Worm (Caenorhabditis elegans) whole organism, young adult: ENCODE data around the gene hlh-4.

ENCODE experiments used
- C06A6.2 ChIP-seq: fragments of 200-800 bp; sonication (Bioruptor generic); conservative IDR thresholded peaks from 2 replicates; pipeline ENCODE4 v1.3.6; 2022; ENCODE audit warnings: missing genetic modification characterization, missing compliant biosample characterization
- C17E4.6 ChIP-seq: fragments of 200-800 bp; sonication (Bioruptor generic); IDR thresholded peaks from 2 replicates; pipeline ENCODE4 v1.3.6; 2022; ENCODE audit warnings: missing genetic modification reagents, missing genetic modification characterization, missing compliant biosample characterization
- F22D6.2 ChIP-seq: sonication (generic microtip); optimal IDR thresholded peaks from 2 replicates; lab custom pipeline; 2016; ENCODE audit warnings: mild to moderate bottlenecking, missing genetic modification characterization, missing compliant biosample characterization
- F23B12.7 ChIP-seq: sonication (generic microtip); optimal IDR thresholded peaks from 2 replicates; lab custom pipeline; 2017; ENCODE audit warnings: missing genetic modification characterization, mild to moderate bottlenecking, missing compliant biosample characterization, antibody characterized with exemption, moderate library complexity; ENCODE audit not compliant: insufficient read depth
- F33H1.4 ChIP-seq: fragments of 200-800 bp; sonication (Bioruptor generic); IDR thresholded peaks from 2 replicates; pipeline ENCODE4 v1.3.6; 2022; ENCODE audit warnings: missing genetic modification reagents, missing genetic modification characterization, missing compliant biosample characterization
- F39B2.1 ChIP-seq: fragments of 200-800 bp; sonication (Bioruptor generic); IDR thresholded peaks from 2 replicates; pipeline ENCODE4 v1.3.6; 2022; ENCODE audit warnings: missing genetic modification reagents, missing genetic modification characterization, missing compliant biosample characterization
- F49E8.2 ChIP-seq: sonication (generic microtip); optimal IDR thresholded peaks from 3 replicates; lab custom pipeline; 2017; ENCODE audit warnings: missing genetic modification characterization, mild to moderate bottlenecking, missing compliant biosample characterization, antibody characterized with exemption, moderate library complexity; ENCODE audit not compliant: insufficient read depth
- Y79H2A.3 ChIP-seq: fragments of 200-800 bp; sonication (Bioruptor generic); conservative IDR thresholded peaks from 2 replicates; pipeline ENCODE4 v1.3.6; 2022; ENCODE audit warnings: missing genetic modification reagents, missing genetic modification characterization, missing compliant biosample characterization
- Y95B8A.8 ChIP-seq: fragments of 200-800 bp; sonication (Bioruptor generic); IDR thresholded peaks from 2 replicates; pipeline ENCODE4 v1.3.6; 2022; ENCODE audit warnings: missing genetic modification reagents, missing genetic modification characterization, missing compliant biosample characterization
- ZK185.1 ChIP-seq: sonication (generic microtip); optimal IDR thresholded peaks from 2 replicates; lab custom pipeline; 2016; ENCODE audit warnings: mild to moderate bottlenecking, missing genetic modification characterization, missing compliant biosample characterization; ENCODE audit not compliant: poor library complexity, severe bottlenecking
- atf-7 ChIP-seq: sonication (generic microtip); optimal IDR thresholded peaks from 2 replicates; lab custom pipeline; 2017; ENCODE audit warnings: mild to moderate bottlenecking, missing genetic modification characterization, missing compliant biosample characterization
- cebp-1 ChIP-seq, 2 experiments: fragments of 200-800 bp in 1 of 2; sonication (Bioruptor generic) in 1 of 2; sonication (generic microtip) in 1 of 2; IDR thresholded peaks in 1 of 2; optimal IDR thresholded peaks in 1 of 2; 2 replicates each; pipeline versions ENCODE4 v1.3.6 to Lab custom; 2017 to 2022; ENCODE audit warnings: missing compliant biosample characterization in 2 of 2, missing genetic modification characterization in 2 of 2, mild to moderate bottlenecking in 1 of 2, missing genetic modification reagents in 1 of 2, moderate library complexity in 1 of 2
- ceh-100 ChIP-seq: fragments of 200-800 bp; sonication (Bioruptor generic); IDR thresholded peaks from 2 replicates; pipeline ENCODE4 v1.3.6; 2022; ENCODE audit warnings: missing genetic modification reagents, missing genetic modification characterization, missing compliant biosample characterization
- dpff-1 ChIP-seq: sonication (generic microtip); optimal IDR thresholded peaks from 2 replicates; lab custom pipeline; 2017; ENCODE audit warnings: mild to moderate bottlenecking, missing genetic modification characterization, missing compliant biosample characterization
- dpl-1 ChIP-seq: fragments of 150-350 bp; optimal IDR thresholded peaks from 2 replicates; lab custom pipeline; 2014; ENCODE audit warnings: missing biosample characterization, missing genetic modification reagents, missing genetic modification characterization
- efl-1 ChIP-seq: fragments of 150-350 bp; optimal IDR thresholded peaks from 2 replicates; lab custom pipeline; 2014; ENCODE audit warnings: missing biosample characterization, missing genetic modification reagents, missing genetic modification characterization
- ekl-4 ChIP-seq: fragments of 200-800 bp; sonication (Bioruptor generic); IDR thresholded peaks from 2 replicates; pipeline ENCODE4 v1.3.6; 2022; ENCODE audit warnings: missing genetic modification reagents, missing genetic modification characterization, missing compliant biosample characterization
- him-1 ChIP-seq: sonication (generic microtip); optimal IDR thresholded peaks from 2 replicates; lab custom pipeline; 2016; ENCODE audit warnings: missing genotype, missing genetic modification reagents, missing genetic modification characterization, missing compliant biosample characterization
- hlh-12 ChIP-seq: sonication (generic microtip); optimal IDR thresholded peaks from 2 replicates; lab custom pipeline; 2016; ENCODE audit warnings: missing genetic modification characterization, missing compliant biosample characterization
- hlh-26 ChIP-seq: fragments of 200-800 bp; sonication (Bioruptor generic); conservative IDR thresholded peaks from 2 replicates; pipeline ENCODE4 v1.3.6; 2022; ENCODE audit warnings: missing genetic modification reagents, missing genetic modification characterization, missing compliant biosample characterization
- hmg-20 ChIP-seq: fragments of 200-800 bp; sonication (Bioruptor generic); IDR thresholded peaks from 2 replicates; pipeline ENCODE4 v1.3.6; 2022; ENCODE audit warnings: missing genetic modification reagents, missing genetic modification characterization, missing compliant biosample characterization
- hrde-1 ChIP-seq: sonication (generic microtip); optimal IDR thresholded peaks from 2 replicates; lab custom pipeline; 2016; ENCODE audit warnings: missing genetic modification characterization, mild to moderate bottlenecking, missing compliant biosample characterization, moderate library complexity, missing genotype, missing genetic modification reagents, borderline replicate concordance
- let-607 ChIP-seq, 2 experiments: fragments of 200-800 bp in 1 of 2; sonication (Bioruptor generic) in 1 of 2; sonication (generic microtip) in 1 of 2; optimal IDR thresholded peaks; 2 replicates each; lab custom pipeline; 2016 to 2018; ENCODE audit warnings: mild to moderate bottlenecking in 2 of 2, missing compliant biosample characterization in 2 of 2, missing genetic modification characterization in 2 of 2, moderate library complexity in 2 of 2, missing genotype in 1 of 2
- lin-35 ChIP-seq, 3 experiments: fragments of 150-350 bp in 2 of 3; sonication (generic microtip) in 1 of 3; optimal IDR thresholded peaks; 2 replicates each; lab custom pipeline; 2014 to 2018; ENCODE audit warnings: missing biosample characterization in 3 of 3, missing genetic modification characterization in 3 of 3, missing genetic modification reagents in 3 of 3
- lin-54 ChIP-seq: fragments of 200-800 bp; sonication (Bioruptor generic); optimal IDR thresholded peaks from 2 replicates; lab custom pipeline; 2018; ENCODE audit warnings: mild to moderate bottlenecking, missing genetic modification characterization, missing compliant biosample characterization
- lsy-27 ChIP-seq: sonication (generic microtip); optimal IDR thresholded peaks from 2 replicates; lab custom pipeline; 2017; ENCODE audit warnings: missing genetic modification characterization, mild to moderate bottlenecking, missing compliant biosample characterization, antibody characterized with exemption, missing genotype, borderline replicate concordance; ENCODE audit not compliant: insufficient read depth
- madf-3 ChIP-seq: fragments of 200-800 bp; sonication (Bioruptor generic); IDR thresholded peaks from 2 replicates; pipeline ENCODE4 v1.3.6; 2022; ENCODE audit warnings: missing genetic modification reagents, missing genetic modification characterization, missing compliant biosample characterization
- madf-6 ChIP-seq: fragments of 200-800 bp; sonication (Bioruptor generic); IDR thresholded peaks from 2 replicates; pipeline ENCODE4 v1.3.6; 2022; ENCODE audit warnings: missing genetic modification reagents, missing genetic modification characterization, missing compliant biosample characterization
- mcd-1 ChIP-seq: fragments of 200-800 bp; sonication (Bioruptor generic); IDR thresholded peaks from 2 replicates; pipeline ENCODE4 v1.3.6; 2022; ENCODE audit warnings: missing genetic modification reagents, missing genetic modification characterization, missing compliant biosample characterization
- mes-4 ChIP-seq: sonication (generic microtip); optimal IDR thresholded peaks from 2 replicates; lab custom pipeline; 2016; ENCODE audit warnings: missing genotype, missing genetic modification characterization, missing compliant biosample characterization
- nhr-179 ChIP-seq: sonication (generic microtip); optimal IDR thresholded peaks from 2 replicates; lab custom pipeline; 2016; ENCODE audit warnings: mild to moderate bottlenecking, missing genetic modification characterization, missing compliant biosample characterization
- nhr-90 ChIP-seq: sonication (generic microtip); optimal IDR thresholded peaks from 2 replicates; lab custom pipeline; 2016; ENCODE audit warnings: missing genotype, mild to moderate bottlenecking, missing genetic modification characterization, missing compliant biosample characterization
- pbrm-1 ChIP-seq: fragments of 200-800 bp; sonication (Bioruptor generic); IDR thresholded peaks from 2 replicates; pipeline ENCODE4 v1.3.6; 2022; ENCODE audit warnings: missing genetic modification reagents, missing genetic modification characterization, missing compliant biosample characterization
- rcor-1 ChIP-seq: fragments of 200-800 bp; sonication (Bioruptor generic); IDR thresholded peaks from 2 replicates; pipeline ENCODE4 v1.3.6; 2022; ENCODE audit warnings: missing genetic modification reagents, missing genetic modification characterization, missing compliant biosample characterization
- sea-2 ChIP-seq: fragments of 200-800 bp; sonication (Bioruptor generic); IDR thresholded peaks from 2 replicates; pipeline ENCODE4 v1.3.6; 2022; ENCODE audit warnings: missing genetic modification characterization, missing compliant biosample characterization
- snpc-1.3 ChIP-seq: sonication (generic microtip); optimal IDR thresholded peaks from 2 replicates; lab custom pipeline; 2017; ENCODE audit warnings: missing genetic modification characterization, mild to moderate bottlenecking, missing compliant biosample characterization, antibody characterized with exemption, moderate library complexity, missing genotype, missing genetic modification reagents; ENCODE audit not compliant: insufficient read depth
- snpc-4 ChIP-seq, 5 experiments: fragments of 150-350 bp in 1 of 5; sonication (generic microtip) in 4 of 5; optimal IDR thresholded peaks; 2 replicates each; lab custom pipeline; 2014 to 2018; ENCODE audit warnings: missing genetic modification characterization in 5 of 5, missing biosample characterization in 3 of 5, antibody characterized with exemption in 2 of 5, mild to moderate bottlenecking in 2 of 5, missing compliant biosample characterization in 2 of 5, missing genotype in 2 of 5, moderate library complexity in 2 of 5, missing genetic modification reagents in 1 of 5
- tbx-9 ChIP-seq: sonication (generic microtip); optimal IDR thresholded peaks from 2 replicates; lab custom pipeline; 2016; ENCODE audit warnings: borderline replicate concordance, missing genetic modification characterization, inconsistent platforms, missing compliant biosample characterization
- tlf-1 ChIP-seq: fragments of 200-800 bp; sonication (Bioruptor generic); optimal IDR thresholded peaks from 2 replicates; lab custom pipeline; 2018; ENCODE audit warnings: mild to moderate bottlenecking, missing genetic modification characterization, missing compliant biosample characterization
- unc-130 ChIP-seq: sonication (generic microtip); optimal IDR thresholded peaks from 2 replicates; lab custom pipeline; 2016; ENCODE audit warnings: missing genetic modification reagents, missing genetic modification characterization, missing compliant biosample characterization
- xnd-1 ChIP-seq: sonication (generic microtip); optimal IDR thresholded peaks from 2 replicates; lab custom pipeline; 2016; ENCODE audit warnings: missing genotype, missing genetic modification reagents, missing genetic modification characterization, missing compliant biosample characterization
- ztf-26 ChIP-seq: sonication (generic microtip); optimal IDR thresholded peaks from 2 replicates; lab custom pipeline; 2017; ENCODE audit warnings: missing genetic modification characterization, missing compliant biosample characterization

hlh-4 gene

ce11 chrIII:9748694-9749093 lies 9.8 kb upstream of the hlh-4 start, which contains the start of gene T05G5.4 (continued):
- peak; percentile 62; the same call in 1 of the 2 replicates for TF ChIP-seq F39B2.1
- peak; percentile 63 for TF ChIP-seq ceh-100 (GFP tag; lab: Robert Waterston, UW)
- peak; percentile 12 for TF ChIP-seq unc-130 (GFP tag; lab: Kevin White, UChicago)
- TF ChIP-seq mes-4 (tag; lab: Kevin White, UChicago) = no peak
- TF ChIP-seq F49E8.2 (tag; lab: Kevin White, UChicago) = no peak
- TF ChIP-seq lin-54 (GFP tag; lab: Kevin White, UChicago) = peak; percentile 46
- peak; percentile 46; the same call in 1 of the 2 replicates for TF ChIP-seq C17E4.6 (GFP tag; lab: Robert Waterston, UW)
- 0 out of 2 replicates have a peak, but pooled peaks have one; percentile 22 for TF ChIP-seq Y95B8A.8 (GFP tag; lab: Robert Waterston, UW)
- TF ChIP-seq lsy-27 = no peak
- TF ChIP-seq, all 124 proteins: peak for 25

ce11 chrIII:9747133-9747532 lies 8.3 kb upstream of the hlh-4 start, which contains the start of the genes iff-1 and cdk-1:
Gene iff-1 (minus strand): TSS chrIII:9747193.
Gene cdk-1 (plus strand): TSS chrIII:9747472.
- TF ChIP-seq ZK185.1 (tag; lab: Kevin White, UChicago) = no peak
- TF ChIP-seq sea-2 (GFP tag; lab: Robert Waterston, UW) = no peak
- peak; percentile 24 for TF ChIP-seq efl-1 (GFP tag; lab: Kevin White, UChicago)
- no peak for TF ChIP-seq him-1 (tag; lab: Kevin White, UChicago)
- peak; percentile 44 for TF ChIP-seq F33H1.4 (GFP tag; lab: Robert Waterston, UW)
- TF ChIP-seq pbrm-1 (GFP tag; lab: Robert Waterston, UW) = no peak
- TF ChIP-seq hrde-1 = no peak
- 0 out of 2 replicates have a peak, but pooled peaks have one; percentile 24 for TF ChIP-seq rcor-1 (GFP tag; lab: Robert Waterston, UW)
- TF ChIP-seq Y79H2A.3 (GFP tag; lab: Robert Waterston, UW) = no peak
- no peak for TF ChIP-seq ztf-26 (tag; lab: Kevin White, UChicago)
- TF ChIP-seq ekl-4 = no peak
- peak; percentile 2 for TF ChIP-seq lin-54 (GFP tag; lab: Kevin White, UChicago)
- no peak for TF ChIP-seq mcd-1
- no peak for TF ChIP-seq nhr-90 (tag; lab: Kevin White, UChicago)
- no peak for TF ChIP-seq cebp-1 (GFP tag; IDR thresholded peaks at IDR 0.05; lab: Robert Waterston, UW)
- peak; percentile 53 for TF ChIP-seq cebp-1 (tag; optimal IDR thresholded peaks at IDR 0.05; lab: Kevin White, UChicago)
- TF ChIP-seq lin-35 (GFP tag; optimal IDR thresholded peaks at IDR 0.05; lab: Kevin White, UChicago) = peak in 1 of 3 experiments; percentile 8
- TF ChIP-seq lsy-27 = no peak
- peak; percentile 11 for TF ChIP-seq dpl-1

ce11 chrIII:9746665-9747064 lies 7.8 kb upstream of the hlh-4 start:
- TF ChIP-seq dpff-1 (tag; lab: Kevin White, UChicago) (no peak), madf-3 (GFP tag; lab: Robert Waterston, UW) (peak; percentile 79; the same call in 1 of the 2 replicates), let-607 (tag; optimal IDR thresholded peaks at IDR 0.05; lab: Kevin White, UChicago) (no peak), F22D6.2 (tag; lab: Kevin White, UChicago) (no peak), F49E8.2 (tag; lab: Kevin White, UChicago) (peak; percentile 78), nhr-179 (no peak), dpl-1 (peak; percentile 59), Y95B8A.8 (GFP tag; lab: Robert Waterston, UW) (0 out of 2 replicates have a peak, but pooled peaks have one; percentile 38), F23B12.7 (tag; lab: Kevin White, UChicago) (peak; percentile 58), snpc-1.3 (peak; percentile 56), C06A6.2 (GFP tag; lab: Robert Waterston, UW) (no peak), atf-7 (tag; lab: Kevin White, UChicago) (no peak), hlh-26 (GFP tag; lab: Robert Waterston, UW) (no peak), madf-6 (GFP tag; lab: Robert Waterston, UW) (peak; percentile 89), tlf-1 (no peak), hlh-12 (tag; lab: Kevin White, UChicago) (no peak), xnd-1 (tag; lab: Kevin White, UChicago) (peak; percentile 71), hmg-20 (no peak), C17E4.6 (GFP tag; lab: Robert Waterston, UW) (no peak), efl-1 (GFP tag; lab: Kevin White, UChicago) (peak; percentile 85), tbx-9 (tag; lab: Kevin White, UChicago) (no peak), snpc-4 (GFP tag; optimal IDR thresholded peaks at IDR 0.05; lab: Kevin White, UChicago) (no peak), snpc-4 (tag; optimal IDR thresholded peaks at IDR 0.05; lab: Kevin White, UChicago) (peak in 2 of 4 experiments; percentile 7 to 10), unc-130 (GFP tag; lab: Kevin White, UChicago) (peak; percentile 46)
